Fruit fly (Drosophila melanogaster) whole organism: ENCODE measurements around the gene CG11980.

Experiments used
- CG8478 ChIP-seq: fragments of >200 bp; optimal IDR thresholded peaks from 2 replicates; lab custom pipeline; 2018; ENCODE audit warnings: inconsistent platforms
- Dll ChIP-seq: fragments of >200 bp; optimal IDR thresholded peaks from 2 replicates; lab custom pipeline; 2017
- psq ChIP-seq: fragments of >200 bp; optimal IDR thresholded peaks from 2 replicates; lab custom pipeline; 2017

DNA sequence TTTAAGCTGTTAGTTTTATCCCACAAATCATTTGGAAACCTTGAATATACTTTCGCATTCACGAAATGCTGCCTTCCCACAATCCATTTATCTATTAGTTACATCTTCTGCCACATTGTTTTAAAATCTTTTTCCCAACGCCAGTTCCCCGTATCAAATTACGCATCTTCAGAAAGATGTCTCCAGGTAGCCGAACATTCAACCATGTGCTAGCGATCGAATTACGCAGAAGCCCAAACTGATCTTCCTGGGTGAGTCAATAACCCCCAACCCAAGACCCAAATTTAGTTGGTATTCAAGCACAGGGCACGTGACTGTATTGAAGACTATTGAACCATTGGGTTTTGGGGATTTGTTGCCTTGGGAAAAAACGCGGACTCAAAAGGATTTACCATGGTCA is 20.1 kb downstream of the CG11980 start:
- TF ChIP-seq psq (lab: Kevin White, UChicago) = no peak
- TF ChIP-seq Dll (lab: Kevin White, UChicago) = no peak
- TF ChIP-seq CG8478 = no peak
